Worm (Caenorhabditis elegans): ENCODE data around the gene Y54E2A.8.

ce11 chrII:14771096-14771495, 7.0 kb upstream of the Y54E2A.8 start:
- TF ChIP-seq dao-5 (tag; optimal IDR thresholded peaks at IDR 0.05) (no peak), him-1 (tag; optimal IDR thresholded peaks at IDR 0.05) (no peak)
